Worm (Caenorhabditis elegans) whole organism, young adult: ENCODE data around the gene C17H12.6.

ENCODE experiments used
- ceh-40 ChIP-seq: fragments of 200-800 bp; sonication (Bioruptor generic); IDR thresholded peaks from 2 replicates; pipeline ENCODE4 v1.3.6; 2022; ENCODE audit warnings: missing genetic modification characterization, missing compliant biosample characterization
- lag-1 ChIP-seq: fragments of 200-800 bp; sonication (Bioruptor generic); IDR thresholded peaks from 2 replicates; pipeline ENCODE4 v1.3.6; 2022; ENCODE audit warnings: missing genetic modification reagents, missing genetic modification characterization, missing compliant biosample characterization

ce11 chrIV:6804815-6805214 is 17.5 kb downstream of the C17H12.6 start, which contains the start of gene C17H12.37:
- TF ChIP-seq lag-1 (GFP tag; lab: Robert Waterston, UW): no peak
- TF ChIP-seq ceh-40 (GFP tag; lab: Robert Waterston, UW): no peak
